Fruit fly (Drosophila melanogaster) whole organism, embryonic: ENCODE measurements around the gene Cad96Cb.
A peak's percentile ranks its signal among the peaks of the same experiment; 100 is the strongest.

ENCODE experiments used
- BEAF-32 ChIP-seq: fragments of 200-800 bp; sonication (Bioruptor generic); optimal IDR thresholded peaks from 3 replicates; lab custom pipeline; 2017; ENCODE audit warnings: missing biosample characterization, missing genetic modification characterization, mild to moderate bottlenecking, moderate library complexity, missing genetic modification reagents
- Bteb2 ChIP-seq: fragments of 200-800 bp; sonication (Bioruptor generic); optimal IDR thresholded peaks from 2 replicates; lab custom pipeline; 2016; ENCODE audit warnings: missing biosample characterization, missing genetic modification characterization
- CG10147 ChIP-seq: fragments of 200-800 bp; sonication (Bioruptor generic); optimal IDR thresholded peaks from 2 replicates; lab custom pipeline; 2019; ENCODE audit warnings: missing biosample characterization, mild to moderate bottlenecking, missing genetic modification characterization, moderate library complexity
- CG10654 ChIP-seq: fragments of 200-800 bp; sonication (Bioruptor generic); optimal IDR thresholded peaks from 2 replicates; lab custom pipeline; 2016; ENCODE audit warnings: missing biosample characterization, missing genetic modification characterization
- CG10979 ChIP-seq: fragments of 200-800 bp; sonication (Bioruptor generic); optimal IDR thresholded peaks from 2 replicates; lab custom pipeline; 2018; ENCODE audit warnings: missing biosample characterization, mild to moderate bottlenecking, missing genetic modification characterization, moderate library complexity
- CG14710 ChIP-seq: fragments of 200-800 bp; sonication (Bioruptor generic); optimal IDR thresholded peaks from 3 replicates; lab custom pipeline; 2019; ENCODE audit warnings: missing biosample characterization, mild to moderate bottlenecking, missing genetic modification characterization, moderate library complexity
- CG14965 ChIP-seq: fragments of 200-800 bp; sonication (Bioruptor generic); optimal IDR thresholded peaks from 2 replicates; lab custom pipeline; 2016; ENCODE audit warnings: missing biosample characterization, missing genetic modification characterization, borderline replicate concordance
- CG15011 ChIP-seq: fragments of 200-800 bp; sonication (Bioruptor generic); optimal IDR thresholded peaks from 3 replicates; lab custom pipeline; 2018; ENCODE audit warnings: missing biosample characterization, mild to moderate bottlenecking, missing genetic modification characterization
- CG16779 ChIP-seq: fragments of 200-800 bp; sonication (Bioruptor generic); IDR thresholded peaks from 2 replicates; pipeline ENCODE4 v1.3.6; 2022; ENCODE audit warnings: missing biosample characterization, missing genetic modification characterization
- CG16813 ChIP-seq: fragments of 200-800 bp; sonication (Bioruptor generic); IDR thresholded peaks from 3 replicates; pipeline ENCODE4 v1.3.6; 2022; ENCODE audit warnings: missing biosample characterization, missing genetic modification characterization; ENCODE audit not compliant: partially characterized antibody
- CG18619 ChIP-seq: fragments of 200-800 bp; sonication (Bioruptor generic); optimal IDR thresholded peaks from 3 replicates; lab custom pipeline; 2017; ENCODE audit warnings: missing biosample characterization, mild to moderate bottlenecking, missing genetic modification characterization
- CG2116 ChIP-seq: fragments of 200-800 bp; sonication (Bioruptor generic); optimal IDR thresholded peaks from 3 replicates; lab custom pipeline; 2018; ENCODE audit warnings: missing biosample characterization, mild to moderate bottlenecking, missing genetic modification characterization
- CG30431 ChIP-seq: fragments of 200-800 bp; sonication (Bioruptor generic); optimal IDR thresholded peaks from 2 replicates; lab custom pipeline; 2017; ENCODE audit warnings: missing biosample characterization, missing genetic modification characterization
- CG3407 ChIP-seq: fragments of 200-800 bp; sonication (Bioruptor generic); optimal IDR thresholded peaks from 2 replicates; lab custom pipeline; 2018; ENCODE audit warnings: missing biosample characterization, mild to moderate bottlenecking, missing genetic modification characterization
- CG34224 ChIP-seq: fragments of 200-800 bp; sonication (Bioruptor generic); IDR thresholded peaks from 3 replicates; pipeline ENCODE4 v1.3.6; 2022; ENCODE audit warnings: missing biosample characterization, missing genetic modification characterization; ENCODE audit not compliant: partially characterized antibody
- CG34376 ChIP-seq: fragments of 200-800 bp; sonication (Bioruptor generic); optimal IDR thresholded peaks from 2 replicates; lab custom pipeline; 2018; ENCODE audit warnings: missing biosample characterization, mild to moderate bottlenecking, missing genetic modification characterization
- CG43689 ChIP-seq: fragments of 200-800 bp; sonication (Bioruptor generic); IDR thresholded peaks from 2 replicates; pipeline ENCODE4 v1.3.6; 2022; ENCODE audit warnings: missing biosample characterization, missing genetic modification characterization
- CG4730 ChIP-seq: fragments of 200-800 bp; sonication (Bioruptor generic); IDR thresholded peaks from 2 replicates; pipeline ENCODE4 v1.3.6; 2022; ENCODE audit warnings: missing biosample characterization, missing genetic modification characterization
- CG9215 ChIP-seq: fragments of 200-800 bp; sonication (Bioruptor generic); IDR thresholded peaks from 2 replicates; pipeline ENCODE4 v1.3.6; 2022; ENCODE audit warnings: missing biosample characterization, missing genetic modification characterization
- CkIIα-i1 ChIP-seq: fragments of 200-800 bp; sonication (Bioruptor generic); IDR thresholded peaks from 2 replicates; pipeline ENCODE4 v1.3.6; 2022; ENCODE audit warnings: missing biosample characterization, missing genetic modification characterization
- D19B ChIP-seq: fragments of 200-800 bp; sonication (Bioruptor generic); optimal IDR thresholded peaks from 2 replicates; lab custom pipeline; 2017; ENCODE audit warnings: missing biosample characterization, mild to moderate bottlenecking, missing genetic modification characterization
- Dll ChIP-seq: fragments of 200-800 bp; sonication (Bioruptor generic); IDR thresholded peaks from 4 replicates; pipeline ENCODE4 v1.3.6; 2022; ENCODE audit warnings: missing biosample characterization, missing genetic modification characterization; ENCODE audit not compliant: partially characterized antibody
- Doc2 ChIP-seq: fragments of 200-800 bp; sonication (Bioruptor generic); IDR thresholded peaks from 2 replicates; pipeline ENCODE4 v1.3.6; 2022; ENCODE audit warnings: missing biosample characterization, missing genetic modification characterization
- E2f2 ChIP-seq: fragments of 200-800 bp; sonication (Bioruptor generic); IDR thresholded peaks from 2 replicates; pipeline ENCODE4 v1.3.6; 2022; ENCODE audit warnings: missing biosample characterization, missing genetic modification characterization
- Elba2 ChIP-seq: fragments of 200-800 bp; sonication (Bioruptor generic); optimal IDR thresholded peaks from 3 replicates; lab custom pipeline; 2016; ENCODE audit warnings: missing biosample characterization, missing genetic modification characterization
- Lhr ChIP-seq: fragments of 200-800 bp; sonication (Bioruptor generic); optimal IDR thresholded peaks from 3 replicates; lab custom pipeline; 2017; ENCODE audit warnings: mild to moderate bottlenecking, missing biosample characterization, missing genetic modification reagents, missing genetic modification characterization
- Opbp ChIP-seq: fragments of 200-800 bp; sonication (Bioruptor generic); IDR thresholded peaks from 3 replicates; pipeline ENCODE4 v1.3.6; 2022; ENCODE audit warnings: missing biosample characterization, missing genetic modification characterization; ENCODE audit not compliant: partially characterized antibody
- Poxn ChIP-seq: fragments of 200-800 bp; sonication (Bioruptor generic); IDR thresholded peaks from 2 replicates; pipeline ENCODE4 v1.3.6; 2022; ENCODE audit warnings: missing biosample characterization, missing genetic modification characterization
- Scr ChIP-seq: fragments of 200-800 bp; sonication (Bioruptor generic); IDR thresholded peaks from 2 replicates; pipeline ENCODE4 v1.3.6; 2022; ENCODE audit warnings: missing biosample characterization, missing genetic modification characterization; ENCODE audit not compliant: partially characterized antibody
- Sox100B ChIP-seq: fragments of 200-800 bp; sonication (Bioruptor generic); optimal IDR thresholded peaks from 3 replicates; lab custom pipeline; 2018; ENCODE audit warnings: missing biosample characterization, mild to moderate bottlenecking, missing genetic modification characterization
- Spps ChIP-seq: fragments of 200-800 bp; sonication (Bioruptor generic); optimal IDR thresholded peaks from 2 replicates; lab custom pipeline; 2018; ENCODE audit warnings: missing biosample characterization, mild to moderate bottlenecking, missing genetic modification characterization
- btn ChIP-seq: fragments of 200-800 bp; sonication (Bioruptor generic); optimal IDR thresholded peaks from 2 replicates; lab custom pipeline; 2016; ENCODE audit warnings: missing biosample characterization, missing genetic modification characterization
- cato ChIP-seq: fragments of 200-800 bp; sonication (Bioruptor generic); optimal IDR thresholded peaks from 2 replicates; lab custom pipeline; 2016; ENCODE audit warnings: missing biosample characterization, missing genetic modification characterization, borderline replicate concordance
- chn ChIP-seq: fragments of 200-800 bp; sonication (Bioruptor generic); optimal IDR thresholded peaks from 2 replicates; lab custom pipeline; 2016; ENCODE audit warnings: missing biosample characterization, missing genetic modification characterization
- eve ChIP-seq, 2 experiments: fragments of >200 bp; optimal IDR thresholded peaks; 2 replicates each; lab custom pipeline; 2017; ENCODE audit warnings: missing biosample characterization in 2 of 2, missing genetic modification characterization in 2 of 2
- ewg ChIP-seq: fragments of 200-800 bp; sonication (Bioruptor generic); optimal IDR thresholded peaks from 3 replicates; lab custom pipeline; 2017; ENCODE audit warnings: mild to moderate bottlenecking, missing biosample characterization, missing genetic modification reagents, missing genetic modification characterization
- fd96Cb ChIP-seq: fragments of 200-800 bp; sonication (Bioruptor generic); optimal IDR thresholded peaks from 2 replicates; lab custom pipeline; 2018; ENCODE audit warnings: missing biosample characterization, mild to moderate bottlenecking, missing genetic modification characterization, moderate library complexity
- gcm ChIP-seq: fragments of 200-800 bp; sonication (Bioruptor generic); optimal IDR thresholded peaks from 2 replicates; lab custom pipeline; 2019; ENCODE audit warnings: missing biosample characterization, mild to moderate bottlenecking, missing genetic modification characterization, moderate library complexity
- gfzf ChIP-seq: fragments of 200-800 bp; sonication (Bioruptor generic); optimal IDR thresholded peaks from 2 replicates; lab custom pipeline; 2016; ENCODE audit warnings: missing biosample characterization, mild to moderate bottlenecking, missing genetic modification characterization, moderate library complexity
- grn ChIP-seq: fragments of 200-800 bp; sonication (Bioruptor generic); optimal IDR thresholded peaks from 3 replicates; lab custom pipeline; 2017; ENCODE audit warnings: missing biosample characterization, missing genetic modification characterization
- hbn ChIP-seq: fragments of 200-800 bp; sonication (Bioruptor generic); IDR thresholded peaks from 2 replicates; pipeline ENCODE4 v1.3.6; 2022; ENCODE audit warnings: missing biosample characterization, missing genetic modification characterization; ENCODE audit not compliant: partially characterized antibody
- mld ChIP-seq: fragments of 200-800 bp; sonication (Bioruptor generic); IDR thresholded peaks from 3 replicates; pipeline ENCODE4 v1.3.6; 2022; ENCODE audit warnings: missing biosample characterization, missing genetic modification characterization; ENCODE audit not compliant: partially characterized antibody
- p53 ChIP-seq: fragments of 200-800 bp; sonication (Bioruptor generic); optimal IDR thresholded peaks from 2 replicates; lab custom pipeline; 2016; ENCODE audit warnings: missing biosample characterization, missing genetic modification characterization
- repo ChIP-seq: fragments of 200-800 bp; sonication (Bioruptor generic); optimal IDR thresholded peaks from 2 replicates; lab custom pipeline; 2016; ENCODE audit warnings: missing biosample characterization, missing genetic modification characterization
- sna ChIP-seq: fragments of 200-800 bp; sonication (Bioruptor generic); IDR thresholded peaks from 2 replicates; pipeline ENCODE4 v1.3.6; 2022; ENCODE audit warnings: missing biosample characterization, missing genetic modification characterization; ENCODE audit not compliant: partially characterized antibody
- sr ChIP-seq: fragments of 200-800 bp; sonication (Bioruptor generic); IDR thresholded peaks from 3 replicates; pipeline ENCODE4 v1.3.6; 2022; ENCODE audit warnings: missing biosample characterization, missing genetic modification characterization
- stwl ChIP-seq: fragments of 200-800 bp; sonication (Bioruptor generic); optimal IDR thresholded peaks from 3 replicates; lab custom pipeline; 2018; ENCODE audit warnings: missing biosample characterization, mild to moderate bottlenecking, missing genetic modification characterization, moderate library complexity
- trem ChIP-seq: fragments of 200-800 bp; optimal IDR thresholded peaks from 3 replicates; lab custom pipeline; 2019; ENCODE audit warnings: missing biosample characterization, mild to moderate bottlenecking, missing genetic modification characterization, moderate library complexity
- ttk ChIP-seq: fragments of 200-800 bp; sonication (Bioruptor generic); IDR thresholded peaks from 2 replicates; pipeline ENCODE4 v2.1.2; 2022; ENCODE audit warnings: missing biosample characterization, missing genetic modification characterization

The Cad96Cb gene

DNA sequence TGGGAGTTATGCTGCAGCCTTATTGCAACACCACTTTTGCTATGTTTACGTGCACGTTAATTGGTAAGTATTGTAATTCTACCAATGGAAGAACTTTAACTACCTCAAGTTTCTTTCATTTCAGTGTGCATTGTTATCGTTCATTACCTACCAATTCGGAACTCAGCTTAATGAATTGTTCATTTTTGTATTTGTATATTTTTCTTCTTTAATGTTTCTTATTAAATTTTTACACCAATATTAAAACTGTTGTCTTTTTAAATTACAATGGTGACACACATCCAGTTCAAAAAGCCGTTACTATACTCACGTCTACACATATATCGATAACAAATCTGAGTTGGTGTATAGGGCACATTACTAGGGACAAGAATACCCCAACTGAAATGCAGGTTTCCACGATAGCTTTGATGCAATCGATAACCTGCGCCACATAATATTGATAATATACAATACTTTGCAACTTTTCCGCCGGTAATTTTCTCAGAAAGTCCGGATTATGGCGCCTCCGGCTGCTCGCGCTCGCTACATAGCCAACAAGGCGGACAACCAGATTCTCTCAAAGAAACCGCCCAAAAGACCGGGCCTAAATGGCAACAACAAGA is 10.8 kb downstream of the Cad96Cb start, which contains the start of gene Alg9 (continued):
- TF ChIP-seq Dll (GFP tag; lab: Robert Waterston, UW) (peak; percentile 89), stwl (tag; lab: Kevin White, UChicago) (peak; percentile 93), CG14710 (tag; lab: Kevin White, UChicago) (peak; percentile 49), Opbp (GFP tag; lab: Robert Waterston, UW) (peak; percentile 90; the same call in 2 of the 3 replicates), E2f2 (GFP tag; lab: Robert Waterston, UW) (peak; percentile 71), CG2116 (GFP tag; lab: Kevin White, UChicago) (peak; percentile 84), Bteb2 (GFP tag; lab: Kevin White, UChicago) (no peak), repo (GFP tag; lab: Kevin White, UChicago) (no peak), CG30431 (no peak), CG18619 (GFP tag; lab: Kevin White, UChicago) (no peak), CkIIα-i1 (GFP tag; lab: Robert Waterston, UW) (no peak), Sox100B (no peak), CG14965 (GFP tag; lab: Kevin White, UChicago) (no peak), CG10979 (tag; lab: Kevin White, UChicago) (no peak), Doc2 (no peak), CG10147 (GFP tag; lab: Kevin White, UChicago) (no peak), hbn (peak; percentile 86), CG10654 (peak; percentile 3), CG43689 (GFP tag; lab: Robert Waterston, UW) (no peak), CG34224 (GFP tag; lab: Robert Waterston, UW) (peak; percentile 94), sr (no peak), Poxn (no peak), Elba2 (no peak), cato (no peak), CG16779 (GFP tag; lab: Robert Waterston, UW) (no peak), sna (GFP tag; lab: Robert Waterston, UW) (peak; percentile 89), grn (no peak), CG9215 (GFP tag; lab: Robert Waterston, UW) (no peak), CG15011 (GFP tag; lab: Kevin White, UChicago) (no peak), eve (GFP tag; optimal IDR thresholded peaks at IDR 0.05; lab: Kevin White, UChicago) (no peak), CG3407 (GFP tag; lab: Kevin White, UChicago) (no peak), btn (no peak), CG4730 (no peak), chn (GFP tag; lab: Kevin White, UChicago) (no peak), CG16813 (peak; percentile 89), ttk (GFP tag; lab: Robert Waterston, UW) (no peak), gfzf (GFP tag; lab: Kevin White, UChicago) (peak; percentile 42), BEAF-32 (GFP tag; lab: Kevin White, UChicago) (peak; percentile 84), trem (peak; percentile 58), gcm (GFP tag; lab: Kevin White, UChicago) (no peak), Scr (peak; percentile 88), ewg (no peak), Lhr (GFP tag; lab: Kevin White, UChicago) (no peak), p53 (GFP tag; lab: Kevin White, UChicago) (no peak), Spps (no peak), mld (GFP tag; lab: Robert Waterston, UW) (peak; percentile 88), fd96Cb (tag; lab: Kevin White, UChicago) (no peak), D19B (GFP tag; lab: Kevin White, UChicago) (no peak), CG34376 (GFP tag; lab: Kevin White, UChicago) (no peak)
